Fruit fly (Drosophila melanogaster) whole organism, prepupa: ENCODE data around the gene CG34176.

ENCODE experiments used
- CG10669 ChIP-seq: fragments of 200-800 bp; sonication (Bioruptor generic); optimal IDR thresholded peaks from 3 replicates; lab custom pipeline; 2018; ENCODE audit warnings: missing biosample characterization, mild to moderate bottlenecking, missing genetic modification characterization, moderate library complexity
- CG11294 ChIP-seq: fragments of 200-800 bp; sonication (Bioruptor generic); IDR thresholded peaks from 2 replicates; pipeline ENCODE4 v1.3.6; 2022; ENCODE audit warnings: missing biosample characterization, missing genetic modification characterization
- CG11762 ChIP-seq: fragments of 200-800 bp; sonication (Bioruptor generic); optimal IDR thresholded peaks from 3 replicates; lab custom pipeline; 2016; ENCODE audit warnings: missing biosample characterization, missing genetic modification characterization; ENCODE audit not compliant: insufficient read depth
- CG11902 ChIP-seq: fragments of 200-800 bp; sonication (Bioruptor generic); optimal IDR thresholded peaks from 3 replicates; lab custom pipeline; 2016; ENCODE audit warnings: missing biosample characterization, missing genetic modification characterization
- CG15336 ChIP-seq: fragments of 200-800 bp; sonication (Bioruptor generic); IDR thresholded peaks from 2 replicates; pipeline ENCODE4 v1.3.6; 2022; ENCODE audit warnings: missing biosample characterization, missing genetic modification characterization
- CG1621 ChIP-seq: fragments of 200-800 bp; sonication (Bioruptor generic); optimal IDR thresholded peaks from 3 replicates; lab custom pipeline; 2018; ENCODE audit warnings: missing biosample characterization, mild to moderate bottlenecking, missing genetic modification characterization
- CG16779 ChIP-seq: fragments of 200-800 bp; sonication (Bioruptor generic); optimal IDR thresholded peaks from 3 replicates; lab custom pipeline; 2017; ENCODE audit warnings: missing biosample characterization, mild to moderate bottlenecking, missing genetic modification characterization
- CG31627 ChIP-seq: fragments of 200-800 bp; sonication (Bioruptor generic); optimal IDR thresholded peaks from 3 replicates; lab custom pipeline; 2016; ENCODE audit warnings: missing biosample characterization, missing genetic modification characterization
- CG34406 ChIP-seq: fragments of 200-800 bp; sonication (Bioruptor generic); optimal IDR thresholded peaks from 3 replicates; lab custom pipeline; 2016; ENCODE audit warnings: missing biosample characterization, missing genetic modification characterization
- CG4318 ChIP-seq: fragments of 200-800 bp; sonication (Bioruptor generic); optimal IDR thresholded peaks from 3 replicates; lab custom pipeline; 2017; ENCODE audit warnings: missing biosample characterization, mild to moderate bottlenecking, missing genetic modification characterization
- CG6163 ChIP-seq: fragments of 200-800 bp; sonication (Bioruptor generic); IDR thresholded peaks from 3 replicates; pipeline ENCODE4 v1.3.6; 2022; ENCODE audit warnings: missing biosample characterization, missing genetic modification characterization
- CG6276 ChIP-seq: fragments of 200-800 bp; sonication (Bioruptor generic); optimal IDR thresholded peaks from 2 replicates; lab custom pipeline; 2017; ENCODE audit warnings: missing biosample characterization, mild to moderate bottlenecking, missing genetic modification characterization
- CG6792 ChIP-seq: fragments of 200-800 bp; sonication (Bioruptor generic); optimal IDR thresholded peaks from 3 replicates; lab custom pipeline; 2016; ENCODE audit warnings: missing biosample characterization, missing genetic modification characterization
- CG6854 ChIP-seq: fragments of 200-800 bp; sonication (Bioruptor generic); optimal IDR thresholded peaks from 2 replicates; lab custom pipeline; 2017; ENCODE audit warnings: missing biosample characterization, mild to moderate bottlenecking, missing genetic modification characterization
- CG8319 ChIP-seq: fragments of 200-800 bp; sonication (Bioruptor generic); optimal IDR thresholded peaks from 3 replicates; lab custom pipeline; 2016; ENCODE audit warnings: missing biosample characterization, missing genetic modification characterization
- CG9139 ChIP-seq: fragments of 200-800 bp; sonication (Bioruptor generic); optimal IDR thresholded peaks from 3 replicates; lab custom pipeline; 2017; ENCODE audit warnings: missing biosample characterization, mild to moderate bottlenecking, missing genetic modification characterization
- Eip78C ChIP-seq: fragments of 200-800 bp; sonication (Bioruptor generic); peaks from one replicate; lab custom pipeline; 2016; ENCODE audit warnings: missing biosample characterization, missing genetic modification characterization
- Eip93F ChIP-seq: fragments of 200-800 bp; sonication (Bioruptor generic); optimal IDR thresholded peaks from 2 replicates; lab custom pipeline; 2016; ENCODE audit warnings: missing biosample characterization, mild to moderate bottlenecking, missing genetic modification characterization
- Ets96B ChIP-seq: fragments of 200-800 bp; optimal IDR thresholded peaks from 2 replicates; lab custom pipeline; 2019; ENCODE audit warnings: missing biosample characterization, mild to moderate bottlenecking, missing genetic modification characterization, moderate library complexity
- Gug ChIP-seq: fragments of 200-800 bp; sonication (Bioruptor generic); IDR thresholded peaks from 2 replicates; pipeline ENCODE4 v1.3.6; 2022; ENCODE audit warnings: missing biosample characterization, missing genetic modification characterization
- Hr39 ChIP-seq: fragments of 200-800 bp; sonication (Bioruptor generic); optimal IDR thresholded peaks from 2 replicates; lab custom pipeline; 2016; ENCODE audit warnings: missing biosample characterization, missing genetic modification characterization
- Hr4 ChIP-seq: fragments of 200-800 bp; sonication (Bioruptor generic); optimal IDR thresholded peaks from 3 replicates; lab custom pipeline; 2016; ENCODE audit warnings: missing biosample characterization, missing genetic modification characterization
- Lpt ChIP-seq: fragments of 200-800 bp; sonication (Bioruptor generic); optimal IDR thresholded peaks from 3 replicates; lab custom pipeline; 2016; ENCODE audit warnings: missing biosample characterization, missing genetic modification characterization
- Met ChIP-seq: fragments of 200-800 bp; sonication (Bioruptor generic); optimal IDR thresholded peaks from 3 replicates; lab custom pipeline; 2016; ENCODE audit warnings: missing biosample characterization, missing genetic modification characterization
- OdsH ChIP-seq: fragments of 200-800 bp; sonication (Bioruptor generic); optimal IDR thresholded peaks from 3 replicates; lab custom pipeline; 2016; ENCODE audit warnings: missing biosample characterization, missing genetic modification characterization
- Sox102F ChIP-seq: fragments of 200-800 bp; sonication (Bioruptor generic); optimal IDR thresholded peaks from 2 replicates; lab custom pipeline; 2016; ENCODE audit warnings: missing biosample characterization, mild to moderate bottlenecking, missing genetic modification characterization
- Sox14 ChIP-seq: fragments of 200-800 bp; sonication (Bioruptor generic); optimal IDR thresholded peaks from 3 replicates; lab custom pipeline; 2016; ENCODE audit warnings: missing biosample characterization, missing genetic modification characterization
- Sox15 ChIP-seq: fragments of 200-800 bp; sonication (Bioruptor generic); optimal IDR thresholded peaks from 3 replicates; lab custom pipeline; 2016; ENCODE audit warnings: missing biosample characterization, missing genetic modification characterization
- achi ChIP-seq: fragments of 200-800 bp; sonication (Bioruptor generic); optimal IDR thresholded peaks from 3 replicates; lab custom pipeline; 2016; ENCODE audit warnings: missing biosample characterization, missing genetic modification characterization
- acj6 ChIP-seq: fragments of 200-800 bp; sonication (Bioruptor generic); optimal IDR thresholded peaks from 3 replicates; lab custom pipeline; 2016; ENCODE audit warnings: missing biosample characterization, missing genetic modification characterization
- dac ChIP-seq: fragments of 200-800 bp; sonication (Bioruptor generic); optimal IDR thresholded peaks from 2 replicates; lab custom pipeline; 2017; ENCODE audit warnings: missing biosample characterization, mild to moderate bottlenecking, missing genetic modification characterization
- eg ChIP-seq: fragments of 200-800 bp; sonication (Bioruptor generic); IDR thresholded peaks from 3 replicates; pipeline ENCODE4 v1.3.6; 2022; ENCODE audit warnings: missing biosample characterization, missing genetic modification characterization
- fd59A ChIP-seq: fragments of 200-800 bp; sonication (Bioruptor generic); optimal IDR thresholded peaks from 2 replicates; lab custom pipeline; 2017; ENCODE audit warnings: missing biosample characterization, mild to moderate bottlenecking, missing genetic modification characterization, missing genetic modification reagents
- fkh ChIP-seq: fragments of 200-800 bp; sonication (Bioruptor generic); optimal IDR thresholded peaks from 3 replicates; lab custom pipeline; 2017; ENCODE audit warnings: missing biosample characterization, mild to moderate bottlenecking, missing genetic modification characterization, moderate library complexity
- lz ChIP-seq: fragments of 200-800 bp; sonication (Bioruptor generic); optimal IDR thresholded peaks from 3 replicates; lab custom pipeline; 2016; ENCODE audit warnings: missing biosample characterization, missing genetic modification characterization
- svp ChIP-seq: fragments of 200-800 bp; sonication (Bioruptor generic); peaks from one replicate; lab custom pipeline; 2016; ENCODE audit warnings: missing biosample characterization, missing genetic modification characterization
- topi ChIP-seq: fragments of 200-800 bp; sonication (Bioruptor generic); optimal IDR thresholded peaks from 3 replicates; lab custom pipeline; 2016; ENCODE audit warnings: missing biosample characterization, missing genetic modification characterization
- vri ChIP-seq: fragments of 200-800 bp; sonication (Bioruptor generic); optimal IDR thresholded peaks from 3 replicates; lab custom pipeline; 2016; ENCODE audit warnings: missing biosample characterization, mild to moderate bottlenecking, missing genetic modification characterization

The CG34176 gene

dm6 chr2L:4004684-4005083, 804 bp downstream of the CG34176 start, which contains the start of gene CG15422:
CG15422 (plus strand) TSS chr2L:4004984.
- TF ChIP-seq Eip93F (GFP tag; lab: Kevin White, UChicago) = no peak
- TF ChIP-seq CG34406 = no peak
- no peak for TF ChIP-seq dac (GFP tag; lab: Kevin White, UChicago)
- no peak for TF ChIP-seq CG6276 (GFP tag; lab: Kevin White, UChicago)
- TF ChIP-seq Hr4 (GFP tag; lab: Kevin White, UChicago) = no peak
- TF ChIP-seq CG31627 (GFP tag; lab: Kevin White, UChicago) = no peak
- no peak for TF ChIP-seq Sox14
- TF ChIP-seq CG9139 (GFP tag; lab: Kevin White, UChicago) = no peak
- no peak for TF ChIP-seq Sox102F (GFP tag; lab: Kevin White, UChicago)
- no peak for TF ChIP-seq OdsH (GFP tag; lab: Kevin White, UChicago)

DNA sequence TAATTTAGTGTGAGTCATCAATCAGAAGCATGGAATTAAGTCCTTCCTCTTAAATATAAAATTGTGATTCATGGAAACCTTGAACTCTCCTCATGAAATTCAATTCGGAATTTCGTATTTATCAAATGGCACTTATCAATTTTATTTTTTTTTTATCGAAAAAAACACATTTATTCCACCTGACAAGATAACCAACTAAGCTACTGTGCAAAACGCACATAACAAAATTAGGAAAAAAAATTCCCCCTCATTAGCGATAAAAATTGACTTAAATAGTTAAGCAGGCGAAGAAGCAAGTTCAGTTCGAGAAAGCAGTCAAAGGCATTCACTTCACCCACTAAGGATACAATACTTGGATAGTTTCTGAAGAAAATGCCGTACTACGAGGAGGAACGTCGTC, 1.9 kb downstream of the CG34176 start, which contains the start of gene CG15423:
TSS of gene CG15423 (plus strand) at position 301 of the 400 bp plus-strand sequence.
- TF ChIP-seq Ets96B (tag; lab: Kevin White, UChicago) = no peak
- no peak for TF ChIP-seq Met
- TF ChIP-seq CG16779 = no peak

- TF ChIP-seq fd59A (GFP tag; lab: Kevin White, UChicago) (no peak), Eip78C (GFP tag; lab: Kevin White, UChicago) (no peak), CG16779 (no peak), OdsH (GFP tag; lab: Kevin White, UChicago) (no peak), Lpt (GFP tag; lab: Kevin White, UChicago) (no peak)
These were observed 3.5 kb downstream of the CG34176 start, which contains the start of gene CG43773 for dm6 chr2L:4007390-4007789. CG43773 (plus strand) TSS chr2L:4007690.

DNA sequence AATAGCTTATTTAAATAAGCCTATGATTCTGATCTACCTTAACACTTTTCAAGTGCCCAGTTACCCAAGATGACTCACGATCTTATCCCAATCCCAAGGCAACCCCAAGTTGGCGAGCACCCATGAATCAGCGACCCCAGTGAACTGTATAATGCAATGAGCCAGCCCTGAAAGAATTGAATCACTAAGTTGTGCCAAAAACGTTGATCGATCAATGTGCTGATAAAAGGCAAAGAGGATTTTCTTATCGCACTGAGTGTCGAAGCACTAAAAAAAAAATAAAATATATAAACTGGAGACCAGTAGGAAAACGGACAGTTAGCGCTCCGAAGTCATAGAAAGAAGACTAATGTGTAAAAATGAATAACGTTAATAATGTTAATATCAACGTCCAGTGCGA, 4.5 kb downstream of the CG34176 start, which contains the start of gene CG43774:
TSS of gene CG43774 (plus strand) at position 301 of the 400 bp plus-strand sequence.
- TF ChIP-seq lz = no peak
- TF ChIP-seq CG8319 (GFP tag; lab: Kevin White, UChicago) = no peak
- no peak for TF ChIP-seq CG9139 (GFP tag; lab: Kevin White, UChicago)
- no peak for TF ChIP-seq Eip93F (GFP tag; lab: Kevin White, UChicago)
- TF ChIP-seq CG6792 (GFP tag; lab: Kevin White, UChicago) = no peak
- no peak for TF ChIP-seq fkh (GFP tag; lab: Kevin White, UChicago)
- no peak for TF ChIP-seq CG6163 (GFP tag; lab: Robert Waterston, UW)
- no peak for TF ChIP-seq eg (GFP tag; lab: Robert Waterston, UW)
- no peak for TF ChIP-seq Hr39
- no peak for TF ChIP-seq Gug (GFP tag; lab: Robert Waterston, UW)
- TF ChIP-seq CG1621 (tag; lab: Kevin White, UChicago) = no peak
- no peak for TF ChIP-seq CG15336 (GFP tag; lab: Robert Waterston, UW)
- no peak for TF ChIP-seq topi
- no peak for TF ChIP-seq CG4318 (GFP tag; lab: Kevin White, UChicago)
- no peak for TF ChIP-seq Hr4 (GFP tag; lab: Kevin White, UChicago)
- TF ChIP-seq CG11762 (GFP tag; lab: Kevin White, UChicago) = no peak
- no peak for TF ChIP-seq CG16779
- no peak for TF ChIP-seq acj6
- no peak for TF ChIP-seq CG31627 (GFP tag; lab: Kevin White, UChicago)
- TF ChIP-seq, all 60 proteins: peak for 0

DNA sequence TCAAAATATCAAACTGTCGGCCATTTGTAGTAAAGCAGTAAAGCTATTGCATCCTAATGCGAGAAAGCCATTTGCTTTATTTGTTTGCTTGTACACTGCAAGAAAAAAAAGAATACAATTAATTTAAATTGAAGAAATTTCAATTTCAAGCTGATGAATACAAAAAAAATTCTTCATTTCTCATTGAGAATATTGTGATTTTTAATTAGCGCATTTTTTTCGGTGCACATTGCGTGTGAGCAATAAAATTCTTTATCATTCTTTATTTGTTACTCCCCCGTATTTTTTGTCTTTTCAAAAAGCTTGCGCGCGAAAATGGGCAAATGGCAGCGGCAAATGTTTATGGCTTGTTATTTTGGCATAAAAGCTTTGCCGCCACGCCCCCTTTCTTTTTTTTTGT, 8.2 kb downstream of the CG34176 start:
- peak; percentile 2 for TF ChIP-seq topi
- TF ChIP-seq CG6276 (GFP tag; lab: Kevin White, UChicago) = no peak
- peak; percentile 50 for TF ChIP-seq svp (GFP tag; lab: Kevin White, UChicago)
- peak; percentile 15 for TF ChIP-seq Hr39

DNA sequence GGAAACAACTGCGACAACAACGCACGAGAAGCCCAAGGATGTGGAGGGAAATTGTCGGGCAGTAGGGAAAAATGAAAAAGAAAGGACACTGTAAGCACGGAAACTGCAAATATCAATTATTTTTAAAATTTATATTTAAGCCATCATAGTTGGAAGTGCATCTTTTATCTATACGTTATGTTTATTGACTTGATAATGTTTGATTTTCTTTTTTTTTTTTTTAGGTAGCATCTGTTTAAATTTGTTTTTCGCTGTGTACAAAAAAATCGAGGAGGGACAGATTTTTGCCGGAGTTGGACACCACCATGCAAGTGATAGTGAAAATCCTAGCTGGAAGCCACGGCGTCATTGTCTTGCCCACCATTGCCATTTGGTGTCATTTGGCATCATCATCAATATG, 15.3 kb downstream of the CG34176 start:
- no peak for TF ChIP-seq CG6276 (GFP tag; lab: Kevin White, UChicago)
- no peak for TF ChIP-seq CG6792 (GFP tag; lab: Kevin White, UChicago)
- TF ChIP-seq CG11294 (GFP tag; lab: Robert Waterston, UW) = no peak
- TF ChIP-seq CG15336 (GFP tag; lab: Robert Waterston, UW) = no peak
- no peak for TF ChIP-seq vri
- TF ChIP-seq Sox15 (GFP tag; lab: Kevin White, UChicago) = no peak
- TF ChIP-seq CG10669 (GFP tag; lab: Kevin White, UChicago) = no peak
- no peak for TF ChIP-seq CG11902 (GFP tag; lab: Kevin White, UChicago)
- no peak for TF ChIP-seq Hr39
- no peak for TF ChIP-seq CG6854 (GFP tag; lab: Kevin White, UChicago)
- TF ChIP-seq Met = no peak
- TF ChIP-seq Ets96B (tag; lab: Kevin White, UChicago) = no peak
- no peak for TF ChIP-seq achi (GFP tag; lab: Kevin White, UChicago)
